Worm (Caenorhabditis elegans) whole organism, young adult: Measurements from ENCODE around the gene scl-1.

ENCODE experiments used
- B0035.1 ChIP-seq: sonication (generic microtip); optimal IDR thresholded peaks from 2 replicates; lab custom pipeline; 2016; ENCODE audit warnings: missing genetic modification characterization, mild to moderate bottlenecking, missing compliant biosample characterization, missing genotype, missing genetic modification reagents
- B0336.3 ChIP-seq: fragments of 200-800 bp; sonication (Bioruptor generic); IDR thresholded peaks from 2 replicates; pipeline ENCODE4 v1.3.6; 2022; ENCODE audit warnings: missing genetic modification characterization, missing compliant biosample characterization
- F10E7.11 ChIP-seq: sonication (generic microtip); optimal IDR thresholded peaks from 2 replicates; lab custom pipeline; 2017; ENCODE audit warnings: mild to moderate bottlenecking, missing genetic modification characterization, moderate library complexity, missing compliant biosample characterization
- F22D6.2 ChIP-seq: sonication (generic microtip); optimal IDR thresholded peaks from 2 replicates; lab custom pipeline; 2016; ENCODE audit warnings: mild to moderate bottlenecking, missing genetic modification characterization, missing compliant biosample characterization
- F23B12.7 ChIP-seq: sonication (generic microtip); optimal IDR thresholded peaks from 2 replicates; lab custom pipeline; 2017; ENCODE audit warnings: missing genetic modification characterization, mild to moderate bottlenecking, missing compliant biosample characterization, antibody characterized with exemption, moderate library complexity; ENCODE audit not compliant: insufficient read depth
- F33H1.4 ChIP-seq: fragments of 200-800 bp; sonication (Bioruptor generic); IDR thresholded peaks from 2 replicates; pipeline ENCODE4 v1.3.6; 2022; ENCODE audit warnings: missing genetic modification reagents, missing genetic modification characterization, missing compliant biosample characterization
- F37B4.10 ChIP-seq: fragments of 200-800 bp; sonication (Bioruptor generic); IDR thresholded peaks from 2 replicates; pipeline ENCODE4 v1.3.6; 2022; ENCODE audit warnings: missing genetic modification characterization, missing compliant biosample characterization
- F39B2.1 ChIP-seq: fragments of 200-800 bp; sonication (Bioruptor generic); IDR thresholded peaks from 2 replicates; pipeline ENCODE4 v1.3.6; 2022; ENCODE audit warnings: missing genetic modification reagents, missing genetic modification characterization, missing compliant biosample characterization
- F55B11.4 ChIP-seq: sonication (generic microtip); optimal IDR thresholded peaks from 2 replicates; lab custom pipeline; 2016; ENCODE audit warnings: missing compliant biosample characterization, missing genetic modification characterization, borderline replicate concordance; ENCODE audit not compliant: insufficient read depth
- K12H6.12 ChIP-seq: fragments of 200-800 bp; sonication (Bioruptor generic); optimal IDR thresholded peaks from 2 replicates; lab custom pipeline; 2018; ENCODE audit warnings: mild to moderate bottlenecking, missing genetic modification characterization, missing compliant biosample characterization
- Y53F4B.3 ChIP-seq: fragments of 200-800 bp; sonication (Bioruptor generic); IDR thresholded peaks from 2 replicates; pipeline ENCODE4 v1.3.6; 2022; ENCODE audit warnings: missing genetic modification reagents, missing genetic modification characterization, missing compliant biosample characterization
- Y53G8AR.9 ChIP-seq: fragments of 200-800 bp; sonication (Bioruptor generic); conservative IDR thresholded peaks from 2 replicates; pipeline ENCODE4 v1.3.6; 2022; ENCODE audit warnings: missing genetic modification reagents, missing genetic modification characterization, missing compliant biosample characterization
- Y67H2A.10 ChIP-seq: fragments of 200-800 bp; sonication (Bioruptor generic); conservative IDR thresholded peaks from 2 replicates; pipeline ENCODE4 v1.3.6; 2022; ENCODE audit warnings: missing genetic modification reagents, missing genetic modification characterization, missing compliant biosample characterization
- Y79H2A.3 ChIP-seq: fragments of 200-800 bp; sonication (Bioruptor generic); conservative IDR thresholded peaks from 2 replicates; pipeline ENCODE4 v1.3.6; 2022; ENCODE audit warnings: missing genetic modification reagents, missing genetic modification characterization, missing compliant biosample characterization
- Y95B8A.8 ChIP-seq: fragments of 200-800 bp; sonication (Bioruptor generic); IDR thresholded peaks from 2 replicates; pipeline ENCODE4 v1.3.6; 2022; ENCODE audit warnings: missing genetic modification reagents, missing genetic modification characterization, missing compliant biosample characterization
- akir-1 ChIP-seq: fragments of 200-800 bp; sonication (Bioruptor generic); optimal IDR thresholded peaks from 2 replicates; lab custom pipeline; 2018; ENCODE audit warnings: mild to moderate bottlenecking, missing genetic modification characterization, moderate library complexity, missing compliant biosample characterization
- aptf-2 ChIP-seq: fragments of 200-800 bp; sonication (Bioruptor generic); conservative IDR thresholded peaks from 2 replicates; pipeline ENCODE4 v1.3.6; 2022; ENCODE audit warnings: missing genetic modification reagents, missing genetic modification characterization, missing compliant biosample characterization
- atf-7 ChIP-seq: sonication (generic microtip); optimal IDR thresholded peaks from 2 replicates; lab custom pipeline; 2017; ENCODE audit warnings: mild to moderate bottlenecking, missing genetic modification characterization, missing compliant biosample characterization
- athp-1 ChIP-seq: sonication (generic microtip); optimal IDR thresholded peaks from 2 replicates; lab custom pipeline; 2017; ENCODE audit warnings: mild to moderate bottlenecking, missing genetic modification characterization, missing compliant biosample characterization
- attf-3 ChIP-seq: fragments of 200-800 bp; sonication (Bioruptor generic); conservative IDR thresholded peaks from 2 replicates; pipeline ENCODE4 v1.3.6; 2022; ENCODE audit warnings: missing genetic modification reagents, missing genetic modification characterization, missing compliant biosample characterization
- attf-5 ChIP-seq: fragments of 200-800 bp; sonication (Bioruptor generic); optimal IDR thresholded peaks from 2 replicates; lab custom pipeline; 2018; ENCODE audit warnings: mild to moderate bottlenecking, missing genetic modification characterization, missing compliant biosample characterization
- attf-6 ChIP-seq: fragments of 200-800 bp; sonication (Bioruptor generic); IDR thresholded peaks from 2 replicates; pipeline ENCODE4 v1.3.6; 2022; ENCODE audit warnings: missing genetic modification reagents, missing genetic modification characterization, missing compliant biosample characterization
- ccch-3 ChIP-seq: fragments of 200-800 bp; sonication (Bioruptor generic); optimal IDR thresholded peaks from 2 replicates; lab custom pipeline; 2018; ENCODE audit warnings: mild to moderate bottlenecking, missing genetic modification characterization, missing compliant biosample characterization
- ceh-40 ChIP-seq: fragments of 200-800 bp; sonication (Bioruptor generic); IDR thresholded peaks from 2 replicates; pipeline ENCODE4 v1.3.6; 2022; ENCODE audit warnings: missing genetic modification characterization, missing compliant biosample characterization
- ceh-58 ChIP-seq: fragments of 200-800 bp; sonication (Bioruptor generic); IDR thresholded peaks from 2 replicates; pipeline ENCODE4 v1.3.6; 2022; ENCODE audit warnings: missing genetic modification characterization, missing compliant biosample characterization
- die-1 ChIP-seq: sonication (generic microtip); optimal IDR thresholded peaks from 2 replicates; lab custom pipeline; 2016; ENCODE audit warnings: missing genotype, mild to moderate bottlenecking, missing genetic modification characterization, missing compliant biosample characterization
- dpl-1 ChIP-seq: fragments of 150-350 bp; optimal IDR thresholded peaks from 2 replicates; lab custom pipeline; 2014; ENCODE audit warnings: missing biosample characterization, missing genetic modification reagents, missing genetic modification characterization
- egrh-3 ChIP-seq: fragments of 200-800 bp; sonication (Bioruptor generic); IDR thresholded peaks from 2 replicates; pipeline ENCODE4 v1.3.6; 2022; ENCODE audit warnings: missing genetic modification reagents, missing genetic modification characterization, missing compliant biosample characterization
- ekl-4 ChIP-seq: fragments of 200-800 bp; sonication (Bioruptor generic); IDR thresholded peaks from 2 replicates; pipeline ENCODE4 v1.3.6; 2022; ENCODE audit warnings: missing genetic modification reagents, missing genetic modification characterization, missing compliant biosample characterization
- hlh-12 ChIP-seq: sonication (generic microtip); optimal IDR thresholded peaks from 2 replicates; lab custom pipeline; 2016; ENCODE audit warnings: missing genetic modification characterization, missing compliant biosample characterization
- hrde-1 ChIP-seq: sonication (generic microtip); optimal IDR thresholded peaks from 2 replicates; lab custom pipeline; 2016; ENCODE audit warnings: missing genetic modification characterization, mild to moderate bottlenecking, missing compliant biosample characterization, moderate library complexity, missing genotype, missing genetic modification reagents, borderline replicate concordance
- lin-54 ChIP-seq: fragments of 200-800 bp; sonication (Bioruptor generic); optimal IDR thresholded peaks from 2 replicates; lab custom pipeline; 2018; ENCODE audit warnings: mild to moderate bottlenecking, missing genetic modification characterization, missing compliant biosample characterization
- lir-1 ChIP-seq: fragments of 200-800 bp; sonication (Bioruptor generic); conservative IDR thresholded peaks from 2 replicates; pipeline ENCODE4 v1.3.6; 2022; ENCODE audit warnings: missing genetic modification reagents, missing genetic modification characterization, missing compliant biosample characterization
- madf-10 ChIP-seq: sonication (generic microtip); optimal IDR thresholded peaks from 2 replicates; lab custom pipeline; 2016; ENCODE audit warnings: mild to moderate bottlenecking, missing genetic modification characterization, missing compliant biosample characterization
- madf-3 ChIP-seq: fragments of 200-800 bp; sonication (Bioruptor generic); IDR thresholded peaks from 2 replicates; pipeline ENCODE4 v1.3.6; 2022; ENCODE audit warnings: missing genetic modification reagents, missing genetic modification characterization, missing compliant biosample characterization
- madf-8 ChIP-seq: fragments of 200-800 bp; sonication (Bioruptor generic); conservative IDR thresholded peaks from 2 replicates; pipeline ENCODE4 v1.3.6; 2022; ENCODE audit warnings: missing genetic modification reagents, missing genetic modification characterization, missing compliant biosample characterization
- nhr-179 ChIP-seq: sonication (generic microtip); optimal IDR thresholded peaks from 2 replicates; lab custom pipeline; 2016; ENCODE audit warnings: mild to moderate bottlenecking, missing genetic modification characterization, missing compliant biosample characterization
- nhr-90 ChIP-seq: sonication (generic microtip); optimal IDR thresholded peaks from 2 replicates; lab custom pipeline; 2016; ENCODE audit warnings: missing genotype, mild to moderate bottlenecking, missing genetic modification characterization, missing compliant biosample characterization
- sdz-38 ChIP-seq: sonication (generic microtip); optimal IDR thresholded peaks from 2 replicates; lab custom pipeline; 2016; ENCODE audit warnings: missing genotype, missing genetic modification characterization, missing compliant biosample characterization
- snpc-1.1 ChIP-seq: sonication (generic microtip); optimal IDR thresholded peaks from 2 replicates; lab custom pipeline; 2017; ENCODE audit warnings: missing genetic modification characterization, mild to moderate bottlenecking, missing compliant biosample characterization, antibody characterized with exemption, moderate library complexity, missing genotype, missing genetic modification reagents; ENCODE audit not compliant: insufficient read depth
- snpc-1.3 ChIP-seq: sonication (generic microtip); optimal IDR thresholded peaks from 2 replicates; lab custom pipeline; 2017; ENCODE audit warnings: missing genetic modification characterization, mild to moderate bottlenecking, missing compliant biosample characterization, antibody characterized with exemption, moderate library complexity, missing genotype, missing genetic modification reagents; ENCODE audit not compliant: insufficient read depth
- sptf-2 ChIP-seq: fragments of 200-800 bp; sonication (Bioruptor generic); optimal IDR thresholded peaks from 2 replicates; lab custom pipeline; 2018; ENCODE audit warnings: mild to moderate bottlenecking, missing genetic modification characterization, missing compliant biosample characterization
- unc-130 ChIP-seq: sonication (generic microtip); optimal IDR thresholded peaks from 2 replicates; lab custom pipeline; 2016; ENCODE audit warnings: missing genetic modification reagents, missing genetic modification characterization, missing compliant biosample characterization
- unc-62 ChIP-seq: fragments of 150-350 bp; optimal IDR thresholded peaks from 2 replicates; lab custom pipeline; 2014; ENCODE audit warnings: missing biosample characterization, missing genetic modification reagents, missing genetic modification characterization
- xnd-1 ChIP-seq: sonication (generic microtip); optimal IDR thresholded peaks from 2 replicates; lab custom pipeline; 2016; ENCODE audit warnings: missing genotype, missing genetic modification reagents, missing genetic modification characterization, missing compliant biosample characterization
- zfh-2 ChIP-seq: fragments of 200-800 bp; sonication (Bioruptor generic); conservative IDR thresholded peaks from 2 replicates; pipeline ENCODE4 v1.3.6; 2022; ENCODE audit warnings: missing genetic modification reagents, missing genetic modification characterization, missing compliant biosample characterization
- ztf-18 ChIP-seq: sonication (generic microtip); optimal IDR thresholded peaks from 2 replicates; lab custom pipeline; 2016; ENCODE audit warnings: missing genotype, mild to moderate bottlenecking, missing genetic modification characterization, missing compliant biosample characterization
- ztf-28 ChIP-seq: fragments of 200-800 bp; sonication (Bioruptor generic); IDR thresholded peaks from 2 replicates; pipeline ENCODE4 v1.3.6; 2022; ENCODE audit warnings: missing genetic modification reagents, missing genetic modification characterization, missing compliant biosample characterization
- ztf-6 ChIP-seq: fragments of 200-800 bp; sonication (Bioruptor generic); IDR thresholded peaks from 2 replicates; pipeline ENCODE4 v1.3.6; 2022; ENCODE audit warnings: missing genetic modification reagents, missing genetic modification characterization, missing compliant biosample characterization

The scl-1 gene

ce11 chrIV:13098652-13099051 is 42.5 kb downstream of the scl-1 start, which contains the start of the genes dli-1, tin-9.2 and exos-4.1 (continued):
- TF ChIP-seq xnd-1 (tag; lab: Kevin White, UChicago) (no peak), ceh-58 (no peak), madf-8 (GFP tag; lab: Robert Waterston, UW) (0 out of 2 replicates have a peak, but pooled peaks have one; percentile 4), ztf-18 (no peak), Y53F4B.3 (GFP tag; lab: Robert Waterston, UW) (no peak), hlh-12 (tag; lab: Kevin White, UChicago) (no peak), ztf-28 (no peak), attf-5 (GFP tag; lab: Kevin White, UChicago) (peak; percentile 80), B0035.1 (tag; lab: Kevin White, UChicago) (no peak), snpc-1.3 (tag; lab: Kevin White, UChicago) (peak; percentile 77), snpc-1.1 (no peak), zfh-2 (GFP tag; lab: Robert Waterston, UW) (no peak), F10E7.11 (no peak), sdz-38 (no peak), sptf-2 (GFP tag; lab: Kevin White, UChicago) (no peak), lir-1 (no peak), F23B12.7 (tag; lab: Kevin White, UChicago) (peak; percentile 84), ceh-40 (GFP tag; lab: Robert Waterston, UW) (no peak), nhr-90 (tag; lab: Kevin White, UChicago) (no peak), aptf-2 (GFP tag; lab: Robert Waterston, UW) (no peak), F37B4.10 (GFP tag; lab: Robert Waterston, UW) (no peak), F39B2.1 (no peak), madf-10 (tag; lab: Kevin White, UChicago) (no peak), B0336.3 (GFP tag; lab: Robert Waterston, UW) (no peak), madf-3 (GFP tag; lab: Robert Waterston, UW) (no peak), unc-62 (GFP tag; lab: Kevin White, UChicago) (no peak), F33H1.4 (peak; percentile 75), egrh-3 (GFP tag; lab: Robert Waterston, UW) (no peak), die-1 (no peak), attf-3 (peak; percentile 29; the same call in 1 of the 2 replicates), athp-1 (tag; lab: Kevin White, UChicago) (no peak), hrde-1 (tag; lab: Kevin White, UChicago) (no peak), unc-130 (GFP tag; lab: Kevin White, UChicago) (no peak), K12H6.12 (no peak), Y79H2A.3 (GFP tag; lab: Robert Waterston, UW) (no peak), ccch-3 (GFP tag; lab: Kevin White, UChicago) (no peak), F22D6.2 (tag; lab: Kevin White, UChicago) (no peak), nhr-179 (tag; lab: Kevin White, UChicago) (no peak), atf-7 (tag; lab: Kevin White, UChicago) (no peak), lin-54 (GFP tag; lab: Kevin White, UChicago) (peak; percentile 71), Y67H2A.10 (GFP tag; lab: Robert Waterston, UW) (no peak), dpl-1 (GFP tag; lab: Kevin White, UChicago) (peak; percentile 58), Y53G8AR.9 (GFP tag; lab: Robert Waterston, UW) (no peak), ekl-4 (no peak), attf-6 (GFP tag; lab: Robert Waterston, UW) (no peak), ztf-6 (GFP tag; lab: Robert Waterston, UW) (no peak), F55B11.4 (tag; lab: Kevin White, UChicago) (no peak), Y95B8A.8 (GFP tag; lab: Robert Waterston, UW) (no peak), akir-1 (no peak)
